Worm (Caenorhabditis elegans): ENCODE results near the gene aip-1.

aip-1 gene

DNA sequence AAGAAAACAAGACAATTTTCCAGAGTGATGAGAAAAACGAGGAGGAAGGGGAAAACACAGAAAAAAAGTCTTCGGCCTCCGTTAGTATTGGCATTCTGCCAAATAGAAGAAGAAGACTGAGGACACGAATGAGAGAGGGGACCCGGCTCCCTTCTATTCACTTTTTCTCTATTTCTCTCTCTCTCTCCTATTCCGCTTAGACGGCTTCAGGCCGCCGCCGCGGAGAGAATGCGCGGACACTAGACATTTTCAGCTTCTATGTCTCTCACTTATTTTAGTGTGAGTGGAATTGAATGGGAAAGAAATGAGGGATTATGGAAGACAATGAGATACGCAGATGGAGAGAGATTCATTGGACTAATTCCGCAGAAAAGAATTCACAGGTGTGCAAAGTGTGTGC is 5.3 kb upstream of the aip-1 start:
- TF ChIP-seq mbf-1 (tag; optimal IDR thresholded peaks at IDR 0.05) (no peak), lsy-2 (tag; optimal IDR thresholded peaks at IDR 0.05) (peak in 1 of 2 experiments; percentile 22), C34F6.9 (tag; optimal IDR thresholded peaks at IDR 0.05) (peak; percentile 46), sem-4 (tag; optimal IDR thresholded peaks at IDR 0.05) (no peak), fos-1 (tag; optimal IDR thresholded peaks at IDR 0.05) (no peak), nhr-12 (tag; optimal IDR thresholded peaks at IDR 0.05) (no peak), sma-9 (GFP tag; optimal IDR thresholded peaks at IDR 0.05) (peak; percentile 8), sma-9 (tag; optimal IDR thresholded peaks at IDR 0.05) (no peak), unc-55 (GFP tag; optimal IDR thresholded peaks at IDR 0.05) (peak; percentile 85), nhr-21 (tag; optimal IDR thresholded peaks at IDR 0.05) (no peak), nhr-129 (tag; optimal IDR thresholded peaks at IDR 0.05) (peak; percentile 13), lin-11 (tag; optimal IDR thresholded peaks at IDR 0.05) (peak; percentile 5)

DNA sequence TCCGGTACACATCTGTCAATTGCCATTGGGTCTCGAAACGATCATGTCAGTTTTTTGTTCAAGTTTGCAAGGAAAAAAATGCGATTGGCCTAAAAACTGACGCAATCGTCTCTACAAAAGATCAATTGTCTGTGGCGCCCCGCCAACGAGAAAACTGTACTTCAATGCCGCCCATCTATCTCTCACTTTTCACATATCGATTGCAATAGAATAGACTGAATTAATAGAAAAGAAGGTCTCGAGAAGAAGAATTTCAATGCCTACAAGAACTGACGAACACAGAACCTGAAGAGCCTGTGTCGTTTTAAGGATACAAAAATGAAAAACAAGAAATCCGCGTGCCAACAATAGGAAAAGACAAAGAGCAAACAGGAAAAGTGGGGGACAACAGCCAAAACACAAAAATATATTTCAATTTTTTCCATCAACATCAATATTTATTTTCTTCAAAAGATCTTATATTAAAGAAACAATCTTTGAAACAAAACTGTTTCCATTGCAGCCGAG is 3.7 kb upstream of the aip-1 start:
- TF ChIP-seq sma-3 (GFP tag; optimal IDR thresholded peaks at IDR 0.05) (peak; percentile 19), fos-1 (tag; optimal IDR thresholded peaks at IDR 0.05) (peak; percentile 22), ceh-16 (tag; optimal IDR thresholded peaks at IDR 0.05) (no peak), crh-2 (tag; optimal IDR thresholded peaks at IDR 0.05) (peak; percentile 28), nhr-129 (tag; optimal IDR thresholded peaks at IDR 0.05) (peak; percentile 64), C34F6.9 (tag; optimal IDR thresholded peaks at IDR 0.05) (no peak), sem-4 (tag; optimal IDR thresholded peaks at IDR 0.05) (no peak), ama-1 (optimal IDR thresholded peaks at IDR 0.05) (peak; percentile 18), nhr-6 (tag; optimal IDR thresholded peaks at IDR 0.05) (no peak), lsy-2 (tag; optimal IDR thresholded peaks at IDR 0.05) (peak in 1 of 2 experiments; percentile 45), blmp-1 (tag; optimal IDR thresholded peaks at IDR 0.05; ENCODE audit: insufficient read depth) (no peak), sma-9 (GFP tag; optimal IDR thresholded peaks at IDR 0.05) (peak; percentile 16), sma-9 (tag; optimal IDR thresholded peaks at IDR 0.05) (no peak)

DNA sequence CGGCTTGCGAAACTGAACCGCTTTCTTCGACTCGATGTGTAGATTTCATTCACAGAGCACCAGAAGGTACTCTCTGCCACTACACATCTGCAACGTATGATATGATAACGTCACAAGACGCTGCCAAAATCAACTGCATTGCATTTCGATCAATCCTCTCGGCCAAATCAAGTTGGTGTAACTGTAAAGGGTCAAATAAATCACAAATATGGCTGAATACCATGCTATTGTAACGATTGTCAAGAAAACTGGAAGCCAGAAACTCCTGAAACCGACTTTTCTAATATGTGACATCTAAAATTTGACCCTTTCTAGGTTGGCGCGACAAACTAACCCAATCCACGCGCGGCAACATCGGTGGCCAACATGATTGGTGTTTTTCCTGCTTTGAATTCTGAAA is 2.1 kb upstream of the aip-1 start:
- TF ChIP-seq aly-2 (tag; optimal IDR thresholded peaks at IDR 0.05) (no peak), nhr-11 (tag; optimal IDR thresholded peaks at IDR 0.05) (no peak), ztf-1 (GFP tag; conservative IDR thresholded peaks at IDR 0.05) (no peak), unc-39 (tag; optimal IDR thresholded peaks at IDR 0.05) (no peak), F13H6.1 (tag; optimal IDR thresholded peaks at IDR 0.05) (no peak), gmeb-1 (tag; optimal IDR thresholded peaks at IDR 0.05) (no peak), peb-1 (tag; optimal IDR thresholded peaks at IDR 0.05) (no peak), lin-13 (GFP tag; optimal IDR thresholded peaks at IDR 0.05) (no peak), nhr-23 (tag; optimal IDR thresholded peaks at IDR 0.05) (no peak), snpc-4 (tag; optimal IDR thresholded peaks at IDR 0.05) (no peak)

DNA sequence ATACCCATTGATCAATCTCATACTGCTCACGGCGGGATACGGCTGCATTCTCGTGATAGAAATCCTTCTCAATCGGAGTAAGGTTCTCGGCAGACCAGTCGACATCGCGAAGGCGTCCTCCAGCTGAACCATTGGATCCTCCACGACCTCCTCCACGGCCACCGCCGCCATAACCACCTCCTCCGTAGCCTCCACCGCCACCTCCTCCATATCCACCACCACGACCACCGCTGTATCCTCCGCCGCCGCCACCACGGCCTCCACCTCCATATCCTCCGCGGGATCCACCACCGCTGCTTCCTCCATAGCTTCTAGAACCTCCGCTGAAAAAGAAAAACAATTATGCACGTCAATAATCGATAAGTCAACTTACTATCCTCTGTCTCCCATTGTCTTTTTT is 706 bp upstream of the aip-1 start:
- TF ChIP-seq lsy-2 (tag; optimal IDR thresholded peaks at IDR 0.05) (no peak), nhr-21 (tag; optimal IDR thresholded peaks at IDR 0.05) (no peak), nhr-23 (tag; optimal IDR thresholded peaks at IDR 0.05) (no peak), nhr-12 (tag; optimal IDR thresholded peaks at IDR 0.05) (no peak), C34F6.9 (tag; optimal IDR thresholded peaks at IDR 0.05) (no peak), unc-55 (GFP tag; optimal IDR thresholded peaks at IDR 0.05) (no peak), fos-1 (tag; optimal IDR thresholded peaks at IDR 0.05) (no peak), unc-39 (tag; optimal IDR thresholded peaks at IDR 0.05) (no peak)

ce11 chrV:14013638-14014037 is 1.5 kb downstream of the aip-1 start:
- TF ChIP-seq peb-1 (tag; optimal IDR thresholded peaks at IDR 0.05): no peak
- no peak for TF ChIP-seq nhr-11 (tag; optimal IDR thresholded peaks at IDR 0.05)
- no peak for TF ChIP-seq blmp-1 (tag; optimal IDR thresholded peaks at IDR 0.05; ENCODE audit: insufficient read depth)
- TF ChIP-seq elt-1 (tag; optimal IDR thresholded peaks at IDR 0.05): no peak
- no peak for TF ChIP-seq C34F6.9 (tag; optimal IDR thresholded peaks at IDR 0.05)
- no peak for TF ChIP-seq lsy-2 (tag; optimal IDR thresholded peaks at IDR 0.05)
- TF ChIP-seq lin-13 (GFP tag; optimal IDR thresholded peaks at IDR 0.05): no peak
- TF ChIP-seq nhr-6 (tag; optimal IDR thresholded peaks at IDR 0.05): no peak
- TF ChIP-seq ztf-4 (tag; optimal IDR thresholded peaks at IDR 0.05): no peak
- TF ChIP-seq alr-1 (tag; optimal IDR thresholded peaks at IDR 0.05): no peak
- no peak for TF ChIP-seq nhr-25 (tag; optimal IDR thresholded peaks at IDR 0.05)
- TF ChIP-seq nhr-12 (tag; optimal IDR thresholded peaks at IDR 0.05): no peak
- TF ChIP-seq lin-11 (tag; optimal IDR thresholded peaks at IDR 0.05): no peak
- no peak for TF ChIP-seq R02D3.7 (tag; optimal IDR thresholded peaks at IDR 0.05)

Data from whole organism, L2 larva.